Worm (Caenorhabditis elegans) whole organism, mixed stage, embryonic: ENCODE results near the gene F21D5.5.
A peak's percentile ranks its signal among the peaks of the same experiment; 100 is the strongest.

ENCODE experiments used
- M03D4.4 ChIP-seq: sonication (generic microtip); optimal IDR thresholded peaks from 2 replicates; lab custom pipeline; 2017; ENCODE audit warnings: mild to moderate bottlenecking, missing genetic modification characterization, missing compliant biosample characterization
- bed-3 ChIP-seq: fragments of 200-800 bp; sonication (Bioruptor generic); optimal IDR thresholded peaks from 3 replicates; lab custom pipeline; 2018; ENCODE audit warnings: mild to moderate bottlenecking, missing genetic modification characterization, moderate library complexity, missing compliant biosample characterization
- blmp-1 ChIP-seq: fragments of 150-350 bp; optimal IDR thresholded peaks from 2 replicates; lab custom pipeline; 2014; ENCODE audit warnings: missing biosample characterization, missing genetic modification characterization
- ceh-39 ChIP-seq: fragments of 150-350 bp; optimal IDR thresholded peaks from 2 replicates; lab custom pipeline; 2014; ENCODE audit warnings: missing biosample characterization, missing genetic modification characterization
- ceh-83 ChIP-seq: fragments of 200-800 bp; sonication (Bioruptor generic); optimal IDR thresholded peaks from 2 replicates; lab custom pipeline; 2018; ENCODE audit warnings: mild to moderate bottlenecking, missing genetic modification characterization, missing compliant biosample characterization
- ces-1 ChIP-seq: fragments of 150-350 bp; optimal IDR thresholded peaks from 2 replicates; lab custom pipeline; 2014; ENCODE audit warnings: missing biosample characterization, missing genetic modification reagents, missing genetic modification characterization
- drap-1 ChIP-seq: fragments of 200-800 bp; sonication (Bioruptor generic); optimal IDR thresholded peaks from 3 replicates; lab custom pipeline; 2018; ENCODE audit warnings: mild to moderate bottlenecking, missing genetic modification characterization, missing compliant biosample characterization
- elt-1 ChIP-seq: sonication (generic microtip); optimal IDR thresholded peaks from 2 replicates; lab custom pipeline; 2017; ENCODE audit warnings: missing genetic modification characterization, mild to moderate bottlenecking, missing compliant biosample characterization, antibody characterized with exemption, moderate library complexity, borderline replicate concordance; ENCODE audit not compliant: insufficient read depth
- elt-3 ChIP-seq: fragments of 150-350 bp; optimal IDR thresholded peaks from 2 replicates; lab custom pipeline; 2014; ENCODE audit warnings: missing biosample characterization, missing genetic modification characterization
- flh-1 ChIP-seq: fragments of 200-800 bp; sonication (Bioruptor generic); optimal IDR thresholded peaks from 2 replicates; lab custom pipeline; 2018; ENCODE audit warnings: mild to moderate bottlenecking, missing genetic modification characterization, moderate library complexity, missing compliant biosample characterization
- hlh-1 ChIP-seq: fragments of 150-350 bp; optimal IDR thresholded peaks from 2 replicates; lab custom pipeline; 2014; ENCODE audit warnings: missing biosample characterization, missing genetic modification reagents, missing genetic modification characterization
- lin-13 ChIP-seq: fragments of 150-350 bp; optimal IDR thresholded peaks from 2 replicates; lab custom pipeline; 2014; ENCODE audit warnings: missing biosample characterization, missing genetic modification characterization
- lin-32 ChIP-seq: fragments of 200-800 bp; sonication (Bioruptor generic); optimal IDR thresholded peaks from 2 replicates; lab custom pipeline; 2018; ENCODE audit warnings: mild to moderate bottlenecking, missing genetic modification characterization, missing compliant biosample characterization
- lsy-2 ChIP-seq: fragments of 150-350 bp; optimal IDR thresholded peaks from 2 replicates; lab custom pipeline; 2014; ENCODE audit warnings: missing biosample characterization, missing genetic modification characterization
- mab-5 ChIP-seq: fragments of 150-350 bp; optimal IDR thresholded peaks from 2 replicates; lab custom pipeline; 2014; ENCODE audit warnings: missing biosample characterization, missing genetic modification characterization
- mep-1 ChIP-seq: fragments of 150-350 bp; optimal IDR thresholded peaks from 2 replicates; lab custom pipeline; 2017; ENCODE audit warnings: missing biosample characterization, missing genetic modification reagents, missing genetic modification characterization, inconsistent platforms
- nhr-12 ChIP-seq: fragments of 150-350 bp; optimal IDR thresholded peaks from 2 replicates; lab custom pipeline; 2014; ENCODE audit warnings: missing biosample characterization, missing genetic modification characterization
- nhr-2 ChIP-seq: fragments of 150-350 bp; optimal IDR thresholded peaks from 2 replicates; lab custom pipeline; 2014; ENCODE audit warnings: missing biosample characterization, missing genetic modification characterization
- nhr-237 ChIP-seq: fragments of 150-350 bp; optimal IDR thresholded peaks from 2 replicates; lab custom pipeline; 2014; ENCODE audit warnings: missing biosample characterization, missing genetic modification characterization
- nhr-28 ChIP-seq: fragments of 150-350 bp; optimal IDR thresholded peaks from 2 replicates; lab custom pipeline; 2014; ENCODE audit warnings: missing biosample characterization, missing genetic modification characterization
- nhr-76 ChIP-seq: sonication (generic microtip); optimal IDR thresholded peaks from 2 replicates; lab custom pipeline; 2017; ENCODE audit warnings: missing biosample characterization, missing genetic modification characterization
- pha-4 ChIP-seq: fragments of 150-350 bp; optimal IDR thresholded peaks from 2 replicates; lab custom pipeline; 2018; ENCODE audit warnings: missing biosample characterization, missing genetic modification reagents, missing genetic modification characterization
- sem-2 ChIP-seq: fragments of 200-800 bp; sonication (Bioruptor generic); optimal IDR thresholded peaks from 2 replicates; lab custom pipeline; 2018; ENCODE audit warnings: mild to moderate bottlenecking, missing genetic modification characterization, missing compliant biosample characterization
- sptf-1 ChIP-seq: sonication (generic microtip); optimal IDR thresholded peaks from 2 replicates; lab custom pipeline; 2017; ENCODE audit warnings: mild to moderate bottlenecking, missing genetic modification characterization, moderate library complexity, missing compliant biosample characterization
- tbx-8 ChIP-seq: fragments of 200-800 bp; sonication (Bioruptor generic); optimal IDR thresholded peaks from 2 replicates; lab custom pipeline; 2018; ENCODE audit warnings: mild to moderate bottlenecking, missing genetic modification characterization, moderate library complexity, missing compliant biosample characterization
- unc-120 ChIP-seq: sonication (generic microtip); optimal IDR thresholded peaks from 2 replicates; lab custom pipeline; 2017; ENCODE audit warnings: missing genetic modification characterization, missing compliant biosample characterization; ENCODE audit not compliant: poor library complexity, severe bottlenecking
- unc-62 ChIP-seq: fragments of 150-350 bp; optimal IDR thresholded peaks from 2 replicates; lab custom pipeline; 2014; ENCODE audit warnings: missing biosample characterization, missing genetic modification reagents, missing genetic modification characterization
- zip-8 ChIP-seq: fragments of 150-350 bp; optimal IDR thresholded peaks from 2 replicates; lab custom pipeline; 2014; ENCODE audit warnings: missing biosample characterization, missing genetic modification characterization

F21D5.5 gene

DNA sequence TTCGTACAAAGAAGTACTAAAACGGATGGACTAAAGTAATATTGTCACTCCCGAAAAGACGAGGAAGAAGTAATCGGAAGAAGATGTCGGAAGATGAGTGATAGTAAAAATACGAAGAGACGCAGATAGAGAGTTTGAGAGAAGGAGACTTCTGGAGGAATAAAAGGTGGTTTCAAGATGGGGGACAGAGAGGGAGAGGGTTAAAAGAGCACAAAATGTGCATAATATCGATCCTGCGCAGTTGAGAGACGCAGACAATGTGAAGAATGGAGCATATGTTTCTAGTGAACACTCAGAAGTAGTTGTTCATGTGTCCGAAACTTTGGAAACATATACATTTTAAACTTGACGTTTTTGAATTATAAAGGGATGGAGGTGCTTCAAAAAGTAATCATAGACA is 23.3 kb upstream of the F21D5.5 start:
- peak; percentile 72 for TF ChIP-seq ceh-39 (tag; lab: Kevin White, UChicago)
- TF ChIP-seq mep-1: peak; percentile 39
- TF ChIP-seq nhr-28: no peak
- TF ChIP-seq hlh-1 (tag; lab: Kevin White, UChicago): peak; percentile 88
- peak; percentile 56 for TF ChIP-seq unc-120 (tag; lab: Kevin White, UChicago)
- TF ChIP-seq unc-62 (GFP tag; lab: Kevin White, UChicago): peak; percentile 61
- TF ChIP-seq ceh-83 (GFP tag; lab: Kevin White, UChicago): no peak
- TF ChIP-seq lsy-2 (tag; lab: Kevin White, UChicago): peak; percentile 32
- peak; percentile 94 for TF ChIP-seq ces-1 (GFP tag; lab: Kevin White, UChicago)

- TF ChIP-seq nhr-237 (tag; lab: Kevin White, UChicago): no peak
These were observed 22.7 kb upstream of the F21D5.5 start, which contains the start of the genes F20C5.11 and klp-11 for ce11 chrIV:8761896-8762295. Gene F20C5.11 (minus strand): TSS chrIV:8761996. Gene klp-11 (minus strand): TSS chrIV:8762066.

DNA sequence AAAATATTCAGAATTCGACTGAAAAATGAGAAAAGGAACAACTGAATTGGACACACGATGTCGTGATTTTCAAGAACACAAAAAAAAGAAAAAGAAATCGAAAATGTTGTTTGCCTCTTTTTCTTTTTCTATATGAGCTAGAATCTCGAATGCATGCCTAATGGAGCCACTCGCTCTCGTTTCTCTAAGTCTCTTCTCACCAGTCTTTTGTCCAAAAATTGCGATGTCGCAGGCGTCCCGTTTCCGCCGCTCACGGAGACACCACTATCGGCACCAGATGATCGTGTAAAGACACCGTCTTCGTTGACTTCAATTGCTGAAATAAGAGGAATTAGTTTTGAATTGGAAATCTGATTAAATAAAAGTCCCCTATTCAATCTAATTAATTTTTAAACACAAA is 19.4 kb upstream of the F21D5.5 start:
- TF ChIP-seq ces-1 (GFP tag; lab: Kevin White, UChicago): peak; percentile 28
- TF ChIP-seq elt-1 (tag; lab: Kevin White, UChicago): no peak

ce11 chrIV:8757729-8758128 is 18.5 kb upstream of the F21D5.5 start:
- TF ChIP-seq ces-1 (GFP tag; lab: Kevin White, UChicago): peak; percentile 2
- peak; percentile 55 for TF ChIP-seq hlh-1 (tag; lab: Kevin White, UChicago)
- TF ChIP-seq unc-120 (tag; lab: Kevin White, UChicago): peak; percentile 54
- TF ChIP-seq sem-2 (GFP tag; lab: Kevin White, UChicago): no peak

ce11 chrIV:8754727-8755126 is 15.5 kb upstream of the F21D5.5 start, which contains the start of gene elli-1:
Gene elli-1 (minus strand): TSS chrIV:8754827.
- no peak for TF ChIP-seq nhr-2 (tag; lab: Kevin White, UChicago)
- TF ChIP-seq nhr-28: no peak
- TF ChIP-seq unc-120 (tag; lab: Kevin White, UChicago): no peak
- TF ChIP-seq hlh-1 (tag; lab: Kevin White, UChicago): no peak
- TF ChIP-seq bed-3: no peak
- TF ChIP-seq sem-2 (GFP tag; lab: Kevin White, UChicago): no peak
- no peak for TF ChIP-seq mab-5 (tag; lab: Kevin White, UChicago)
- no peak for TF ChIP-seq lsy-2 (tag; lab: Kevin White, UChicago)
- TF ChIP-seq mep-1: no peak
- TF ChIP-seq drap-1 (GFP tag; lab: Kevin White, UChicago): no peak
- no peak for TF ChIP-seq nhr-76 (tag; lab: Kevin White, UChicago)
- no peak for TF ChIP-seq ces-1 (GFP tag; lab: Kevin White, UChicago)
- TF ChIP-seq nhr-237 (tag; lab: Kevin White, UChicago): no peak
- no peak for TF ChIP-seq sptf-1 (tag; lab: Kevin White, UChicago)

DNA sequence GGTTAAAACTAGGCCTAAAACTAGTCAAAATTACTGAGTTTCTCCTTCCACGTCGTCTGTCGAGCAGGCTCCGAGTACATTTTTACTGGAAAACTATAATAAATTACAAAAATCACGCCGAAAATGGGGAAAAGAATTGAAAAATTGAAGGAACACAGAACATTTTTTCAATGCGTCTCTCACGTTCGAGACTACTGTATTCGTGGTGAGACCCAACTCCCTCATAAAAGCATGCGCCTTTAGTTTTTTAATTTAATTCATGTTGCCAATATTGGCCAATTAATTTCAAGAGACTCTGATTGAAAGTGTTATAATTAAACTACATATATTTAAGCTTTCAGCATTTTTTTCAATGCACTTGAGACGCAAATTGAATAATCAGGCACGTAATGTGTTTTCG is 15.0 kb upstream of the F21D5.5 start:
- TF ChIP-seq flh-1 (GFP tag; lab: Kevin White, UChicago): no peak
- TF ChIP-seq ceh-83 (GFP tag; lab: Kevin White, UChicago): peak; percentile 10
- TF ChIP-seq ceh-39 (tag; lab: Kevin White, UChicago): no peak

ce11 chrIV:8752492-8752891 is 13.3 kb upstream of the F21D5.5 start:
- TF ChIP-seq blmp-1: no peak
- TF ChIP-seq unc-120 (tag; lab: Kevin White, UChicago): no peak
- no peak for TF ChIP-seq pha-4 (tag; lab: Kevin White, UChicago)
- no peak for TF ChIP-seq zip-8 (tag; lab: Kevin White, UChicago)
- TF ChIP-seq lsy-2 (tag; lab: Kevin White, UChicago): no peak
- TF ChIP-seq hlh-1 (tag; lab: Kevin White, UChicago): no peak
- no peak for TF ChIP-seq lin-32
- no peak for TF ChIP-seq ceh-39 (tag; lab: Kevin White, UChicago)
- no peak for TF ChIP-seq drap-1 (GFP tag; lab: Kevin White, UChicago)
- TF ChIP-seq tbx-8 (GFP tag; lab: Kevin White, UChicago): no peak
- no peak for TF ChIP-seq ces-1 (GFP tag; lab: Kevin White, UChicago)
- no peak for TF ChIP-seq sptf-1 (tag; lab: Kevin White, UChicago)
- TF ChIP-seq mab-5 (tag; lab: Kevin White, UChicago): no peak
- TF ChIP-seq lin-13 (tag; lab: Kevin White, UChicago): no peak
- TF ChIP-seq elt-3: no peak
- TF ChIP-seq M03D4.4: no peak
- no peak for TF ChIP-seq nhr-12
- TF ChIP-seq nhr-237 (tag; lab: Kevin White, UChicago): no peak
- no peak for TF ChIP-seq flh-1 (GFP tag; lab: Kevin White, UChicago)
- TF ChIP-seq unc-62 (GFP tag; lab: Kevin White, UChicago): no peak
- TF ChIP-seq, all 35 proteins: peak for 0
